Fruit fly (Drosophila melanogaster) whole organism, prepupa: ENCODE data around the gene CG12986.
A peak's percentile ranks its signal among the peaks of the same experiment; 100 is the strongest.

ENCODE experiments used
- Blimp-1 ChIP-seq: fragments of 200-800 bp; sonication (Bioruptor generic); optimal IDR thresholded peaks from 3 replicates; lab custom pipeline; 2017; ENCODE audit warnings: missing biosample characterization, missing genetic modification characterization, mild to moderate bottlenecking, moderate library complexity, missing genetic modification reagents
- CG11294 ChIP-seq: fragments of 200-800 bp; sonication (Bioruptor generic); IDR thresholded peaks from 2 replicates; pipeline ENCODE4 v1.3.6; 2022; ENCODE audit warnings: missing biosample characterization, missing genetic modification characterization
- CG11762 ChIP-seq: fragments of 200-800 bp; sonication (Bioruptor generic); optimal IDR thresholded peaks from 3 replicates; lab custom pipeline; 2016; ENCODE audit warnings: missing biosample characterization, missing genetic modification characterization; ENCODE audit not compliant: insufficient read depth
- CG11902 ChIP-seq: fragments of 200-800 bp; sonication (Bioruptor generic); optimal IDR thresholded peaks from 3 replicates; lab custom pipeline; 2016; ENCODE audit warnings: missing biosample characterization, missing genetic modification characterization
- CG15336 ChIP-seq: fragments of 200-800 bp; sonication (Bioruptor generic); IDR thresholded peaks from 2 replicates; pipeline ENCODE4 v1.3.6; 2022; ENCODE audit warnings: missing biosample characterization, missing genetic modification characterization
- CG1621 ChIP-seq: fragments of 200-800 bp; sonication (Bioruptor generic); optimal IDR thresholded peaks from 3 replicates; lab custom pipeline; 2018; ENCODE audit warnings: missing biosample characterization, mild to moderate bottlenecking, missing genetic modification characterization
- CG16779 ChIP-seq: fragments of 200-800 bp; sonication (Bioruptor generic); optimal IDR thresholded peaks from 3 replicates; lab custom pipeline; 2017; ENCODE audit warnings: missing biosample characterization, mild to moderate bottlenecking, missing genetic modification characterization
- CG3032 ChIP-seq: fragments of 200-800 bp; optimal IDR thresholded peaks from 2 replicates; lab custom pipeline; 2019; ENCODE audit warnings: missing biosample characterization, mild to moderate bottlenecking, missing genetic modification characterization, moderate library complexity
- CG31627 ChIP-seq: fragments of 200-800 bp; sonication (Bioruptor generic); optimal IDR thresholded peaks from 3 replicates; lab custom pipeline; 2016; ENCODE audit warnings: missing biosample characterization, missing genetic modification characterization
- CG32006 ChIP-seq: fragments of 200-800 bp; sonication (Bioruptor generic); optimal IDR thresholded peaks from 3 replicates; lab custom pipeline; 2017; ENCODE audit warnings: missing biosample characterization, mild to moderate bottlenecking, missing genetic modification characterization
- CG6163 ChIP-seq: fragments of 200-800 bp; sonication (Bioruptor generic); IDR thresholded peaks from 3 replicates; pipeline ENCODE4 v1.3.6; 2022; ENCODE audit warnings: missing biosample characterization, missing genetic modification characterization
- CG6276 ChIP-seq: fragments of 200-800 bp; sonication (Bioruptor generic); optimal IDR thresholded peaks from 2 replicates; lab custom pipeline; 2017; ENCODE audit warnings: missing biosample characterization, mild to moderate bottlenecking, missing genetic modification characterization
- CG6792 ChIP-seq: fragments of 200-800 bp; sonication (Bioruptor generic); optimal IDR thresholded peaks from 3 replicates; lab custom pipeline; 2016; ENCODE audit warnings: missing biosample characterization, missing genetic modification characterization
- CG6808 ChIP-seq: fragments of 200-800 bp; sonication (Bioruptor generic); optimal IDR thresholded peaks from 3 replicates; lab custom pipeline; 2017; ENCODE audit warnings: missing biosample characterization, missing genetic modification characterization, mild to moderate bottlenecking, moderate library complexity, missing genetic modification reagents
- CG6854 ChIP-seq: fragments of 200-800 bp; sonication (Bioruptor generic); optimal IDR thresholded peaks from 2 replicates; lab custom pipeline; 2017; ENCODE audit warnings: missing biosample characterization, mild to moderate bottlenecking, missing genetic modification characterization
- CG7368 ChIP-seq: fragments of 200-800 bp; sonication (Bioruptor generic); optimal IDR thresholded peaks from 3 replicates; lab custom pipeline; 2016; ENCODE audit warnings: missing biosample characterization, missing genetic modification characterization
- CG8119 ChIP-seq: fragments of 200-800 bp; sonication (Bioruptor generic); IDR thresholded peaks from 3 replicates; pipeline ENCODE4 v1.3.6; 2022; ENCODE audit warnings: missing biosample characterization, missing genetic modification characterization
- CG8319 ChIP-seq: fragments of 200-800 bp; sonication (Bioruptor generic); optimal IDR thresholded peaks from 3 replicates; lab custom pipeline; 2016; ENCODE audit warnings: missing biosample characterization, missing genetic modification characterization
- CG8632 ChIP-seq: fragments of 200-800 bp; sonication (Bioruptor generic); optimal IDR thresholded peaks from 3 replicates; lab custom pipeline; 2016; ENCODE audit warnings: missing biosample characterization, missing genetic modification characterization
- CG9139 ChIP-seq: fragments of 200-800 bp; sonication (Bioruptor generic); optimal IDR thresholded peaks from 3 replicates; lab custom pipeline; 2017; ENCODE audit warnings: missing biosample characterization, mild to moderate bottlenecking, missing genetic modification characterization
- Ets21C ChIP-seq: fragments of 200-800 bp; sonication (Bioruptor generic); optimal IDR thresholded peaks from 3 replicates; lab custom pipeline; 2016; ENCODE audit warnings: missing biosample characterization, missing genetic modification characterization
- Ets96B ChIP-seq: fragments of 200-800 bp; optimal IDR thresholded peaks from 2 replicates; lab custom pipeline; 2019; ENCODE audit warnings: missing biosample characterization, mild to moderate bottlenecking, missing genetic modification characterization, moderate library complexity
- Hr38 ChIP-seq: sonication (Bioruptor generic); optimal IDR thresholded peaks from 2 replicates; lab custom pipeline; 2016; ENCODE audit warnings: missing biosample characterization, missing genetic modification characterization
- Hr39 ChIP-seq: fragments of 200-800 bp; sonication (Bioruptor generic); optimal IDR thresholded peaks from 2 replicates; lab custom pipeline; 2016; ENCODE audit warnings: missing biosample characterization, missing genetic modification characterization
- Hr4 ChIP-seq: fragments of 200-800 bp; sonication (Bioruptor generic); optimal IDR thresholded peaks from 3 replicates; lab custom pipeline; 2016; ENCODE audit warnings: missing biosample characterization, missing genetic modification characterization
- Lpt ChIP-seq: fragments of 200-800 bp; sonication (Bioruptor generic); optimal IDR thresholded peaks from 3 replicates; lab custom pipeline; 2016; ENCODE audit warnings: missing biosample characterization, missing genetic modification characterization
- Met ChIP-seq: fragments of 200-800 bp; sonication (Bioruptor generic); optimal IDR thresholded peaks from 3 replicates; lab custom pipeline; 2016; ENCODE audit warnings: missing biosample characterization, missing genetic modification characterization
- OdsH ChIP-seq: fragments of 200-800 bp; sonication (Bioruptor generic); optimal IDR thresholded peaks from 3 replicates; lab custom pipeline; 2016; ENCODE audit warnings: missing biosample characterization, missing genetic modification characterization
- Smox ChIP-seq: fragments of 200-800 bp; sonication (Bioruptor generic); optimal IDR thresholded peaks from 3 replicates; lab custom pipeline; 2016; ENCODE audit warnings: missing biosample characterization, missing genetic modification characterization
- Sox102F ChIP-seq: fragments of 200-800 bp; sonication (Bioruptor generic); optimal IDR thresholded peaks from 2 replicates; lab custom pipeline; 2016; ENCODE audit warnings: missing biosample characterization, mild to moderate bottlenecking, missing genetic modification characterization
- Sox14 ChIP-seq: fragments of 200-800 bp; sonication (Bioruptor generic); optimal IDR thresholded peaks from 3 replicates; lab custom pipeline; 2016; ENCODE audit warnings: missing biosample characterization, missing genetic modification characterization
- Sox15 ChIP-seq: fragments of 200-800 bp; sonication (Bioruptor generic); optimal IDR thresholded peaks from 3 replicates; lab custom pipeline; 2016; ENCODE audit warnings: missing biosample characterization, missing genetic modification characterization
- achi ChIP-seq: fragments of 200-800 bp; sonication (Bioruptor generic); optimal IDR thresholded peaks from 3 replicates; lab custom pipeline; 2016; ENCODE audit warnings: missing biosample characterization, missing genetic modification characterization
- acj6 ChIP-seq: fragments of 200-800 bp; sonication (Bioruptor generic); optimal IDR thresholded peaks from 3 replicates; lab custom pipeline; 2016; ENCODE audit warnings: missing biosample characterization, missing genetic modification characterization
- cyc ChIP-seq: fragments of 200-800 bp; sonication (Bioruptor generic); optimal IDR thresholded peaks from 3 replicates; lab custom pipeline; 2016; ENCODE audit warnings: missing biosample characterization, missing genetic modification characterization
- dsx ChIP-seq: fragments of 200-800 bp; optimal IDR thresholded peaks from 3 replicates; lab custom pipeline; 2019; ENCODE audit warnings: missing biosample characterization, mild to moderate bottlenecking, missing genetic modification characterization, moderate library complexity; ENCODE audit not compliant: poor library complexity, severe bottlenecking
- eg ChIP-seq: fragments of 200-800 bp; sonication (Bioruptor generic); IDR thresholded peaks from 3 replicates; pipeline ENCODE4 v1.3.6; 2022; ENCODE audit warnings: missing biosample characterization, missing genetic modification characterization
- fd59A ChIP-seq: fragments of 200-800 bp; sonication (Bioruptor generic); optimal IDR thresholded peaks from 2 replicates; lab custom pipeline; 2017; ENCODE audit warnings: missing biosample characterization, mild to moderate bottlenecking, missing genetic modification characterization, missing genetic modification reagents
- fkh ChIP-seq: fragments of 200-800 bp; sonication (Bioruptor generic); optimal IDR thresholded peaks from 3 replicates; lab custom pipeline; 2017; ENCODE audit warnings: missing biosample characterization, mild to moderate bottlenecking, missing genetic modification characterization, moderate library complexity
- net ChIP-seq: fragments of 200-800 bp; sonication (Bioruptor generic); optimal IDR thresholded peaks from 3 replicates; lab custom pipeline; 2016; ENCODE audit warnings: missing biosample characterization, missing genetic modification characterization
- spab ChIP-seq: fragments of 200-800 bp; sonication (Bioruptor generic); optimal IDR thresholded peaks from 2 replicates; lab custom pipeline; 2017; ENCODE audit warnings: missing biosample characterization, mild to moderate bottlenecking, missing genetic modification characterization, missing genetic modification reagents
- ss ChIP-seq, 2 experiments: fragments of 200-800 bp; sonication (Bioruptor generic); optimal IDR thresholded peaks; 2 replicates in 1 of 2; 3 replicates in 1 of 2; lab custom pipeline; 2017 to 2018; ENCODE audit warnings: mild to moderate bottlenecking in 2 of 2, missing biosample characterization in 2 of 2, missing genetic modification characterization in 2 of 2, moderate library complexity in 1 of 2
- topi ChIP-seq: fragments of 200-800 bp; sonication (Bioruptor generic); optimal IDR thresholded peaks from 3 replicates; lab custom pipeline; 2016; ENCODE audit warnings: missing biosample characterization, missing genetic modification characterization

The CG12986 gene

DNA sequence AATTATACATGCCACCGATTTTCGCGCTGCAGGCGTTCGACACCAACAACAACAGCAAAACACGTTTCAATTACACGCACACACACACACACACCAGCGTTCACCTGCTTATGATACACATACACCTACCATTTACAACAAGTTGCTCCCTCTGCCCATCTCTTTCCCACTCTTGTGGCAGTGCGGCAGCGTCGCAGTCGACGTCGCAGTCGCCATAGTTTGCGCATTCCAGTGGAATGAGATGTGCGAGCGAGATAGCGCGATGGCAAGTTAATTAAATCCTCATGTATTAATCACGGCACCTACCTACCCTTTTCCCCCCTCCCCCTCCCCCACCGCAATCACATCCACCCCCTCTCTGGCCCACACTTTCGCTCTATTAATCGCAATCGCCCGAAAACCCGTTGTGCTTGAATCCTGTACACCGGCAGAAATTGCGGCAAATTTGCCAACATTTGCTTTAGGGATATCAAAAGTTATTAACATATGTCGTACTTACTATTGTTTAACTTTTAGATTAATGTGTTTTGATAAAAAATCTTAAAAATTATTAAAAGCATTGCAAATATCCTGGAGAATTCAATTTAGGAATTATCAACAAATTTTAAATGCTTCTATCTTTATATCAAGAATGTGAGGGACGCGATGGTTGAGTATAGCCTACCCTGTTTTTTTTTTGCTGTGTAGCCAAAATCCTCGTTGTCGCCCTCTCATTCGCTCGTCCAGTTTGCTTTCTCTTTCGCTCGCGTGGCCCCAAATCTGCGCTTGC is 16.9 kb downstream of the CG12986 start (continued):
- TF ChIP-seq Sox102F (GFP tag; lab: Kevin White, UChicago) (peak; percentile 80), dsx (GFP tag; lab: Kevin White, UChicago) (peak; percentile 57), Blimp-1 (peak; percentile 56), CG32006 (peak; percentile 84), CG3032 (peak; percentile 47), CG8632 (peak; percentile 79), CG6163 (peak; percentile 58), fd59A (peak; percentile 75), CG15336 (GFP tag; lab: Robert Waterston, UW) (peak; percentile 76), CG6854 (GFP tag; lab: Kevin White, UChicago) (peak; percentile 38), Hr39 (GFP tag; lab: Kevin White, UChicago) (peak; percentile 84), eg (GFP tag; lab: Robert Waterston, UW) (peak; percentile 37; the same call in 1 of the 3 replicates), CG31627 (GFP tag; lab: Kevin White, UChicago) (peak; percentile 80), CG11902 (peak; percentile 64), net (GFP tag; lab: Kevin White, UChicago) (peak; percentile 71), CG6276 (GFP tag; lab: Kevin White, UChicago) (peak; percentile 68), Hr4 (GFP tag; lab: Kevin White, UChicago) (peak; percentile 71), Ets21C (peak; percentile 68), Ets96B (peak; percentile 57), Sox14 (peak; percentile 84), fkh (GFP tag; lab: Kevin White, UChicago) (no peak), acj6 (GFP tag; lab: Kevin White, UChicago) (peak; percentile 82), ss (GFP tag; optimal IDR thresholded peaks at IDR 0.05; lab: Kevin White, UChicago) (peak; percentile 71 to 77), achi (GFP tag; lab: Kevin White, UChicago) (peak; percentile 80), OdsH (GFP tag; lab: Kevin White, UChicago) (peak; percentile 96), Smox (GFP tag; lab: Kevin White, UChicago) (peak; percentile 84), CG6808 (GFP tag; lab: Kevin White, UChicago) (peak; percentile 74), CG6792 (GFP tag; lab: Kevin White, UChicago) (peak; percentile 76), CG1621 (peak; percentile 58), CG11294 (GFP tag; lab: Robert Waterston, UW) (no peak), cyc (GFP tag; lab: Kevin White, UChicago) (peak; percentile 79), CG7368 (peak; percentile 69), CG8319 (GFP tag; lab: Kevin White, UChicago) (peak; percentile 54), topi (GFP tag; lab: Kevin White, UChicago) (peak; percentile 86), Hr38 (no peak), CG11762 (GFP tag; lab: Kevin White, UChicago) (peak; percentile 61), CG8119 (GFP tag; lab: Robert Waterston, UW) (peak; percentile 80), CG16779 (tag; lab: Kevin White, UChicago) (peak; percentile 44)

DNA sequence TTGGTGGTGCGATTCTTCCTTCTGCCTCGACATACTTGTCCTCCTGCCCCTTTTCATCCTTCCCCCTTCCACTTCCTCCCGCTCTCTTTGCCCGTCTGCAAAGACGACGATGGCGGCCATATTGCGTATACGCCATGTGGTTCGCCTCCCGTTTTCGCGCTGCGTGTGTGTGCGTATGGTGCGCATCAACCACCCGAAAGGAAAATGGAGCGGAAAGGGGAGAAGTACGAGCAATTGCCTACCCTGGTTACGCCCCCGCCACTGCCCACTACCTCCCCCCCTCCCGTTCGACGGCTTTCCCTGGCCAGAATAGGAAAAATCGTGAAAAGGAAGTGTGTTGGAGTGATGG is 19.7 kb downstream of the CG12986 start:
- no peak for TF ChIP-seq CG31627 (GFP tag; lab: Kevin White, UChicago)
- TF ChIP-seq dsx (GFP tag; lab: Kevin White, UChicago) = no peak
- TF ChIP-seq OdsH (GFP tag; lab: Kevin White, UChicago) = no peak
- no peak for TF ChIP-seq cyc (GFP tag; lab: Kevin White, UChicago)
- TF ChIP-seq CG15336 (GFP tag; lab: Robert Waterston, UW) = no peak
- TF ChIP-seq spab = no peak
- TF ChIP-seq CG6854 (GFP tag; lab: Kevin White, UChicago) = no peak
- TF ChIP-seq CG8119 (GFP tag; lab: Robert Waterston, UW) = no peak
- no peak for TF ChIP-seq Hr4 (GFP tag; lab: Kevin White, UChicago)
- no peak for TF ChIP-seq Lpt (GFP tag; lab: Kevin White, UChicago)
- TF ChIP-seq Sox15 = no peak
- TF ChIP-seq CG9139 (GFP tag; lab: Kevin White, UChicago) = no peak
- TF ChIP-seq CG11294 (GFP tag; lab: Robert Waterston, UW) = no peak
- TF ChIP-seq Met = no peak
